Fruit fly (Drosophila melanogaster) whole organism: ENCODE results near the gene kon.

ENCODE experiments used
- pan ChIP-seq: fragments of >200 bp; optimal IDR thresholded peaks from 2 replicates; lab custom pipeline; 2017
- usp ChIP-seq: fragments of >200 bp; optimal IDR thresholded peaks from 2 replicates; lab custom pipeline; 2017; ENCODE audit warnings: missing biosample characterization, missing genetic modification characterization, mixed read lengths

DNA sequence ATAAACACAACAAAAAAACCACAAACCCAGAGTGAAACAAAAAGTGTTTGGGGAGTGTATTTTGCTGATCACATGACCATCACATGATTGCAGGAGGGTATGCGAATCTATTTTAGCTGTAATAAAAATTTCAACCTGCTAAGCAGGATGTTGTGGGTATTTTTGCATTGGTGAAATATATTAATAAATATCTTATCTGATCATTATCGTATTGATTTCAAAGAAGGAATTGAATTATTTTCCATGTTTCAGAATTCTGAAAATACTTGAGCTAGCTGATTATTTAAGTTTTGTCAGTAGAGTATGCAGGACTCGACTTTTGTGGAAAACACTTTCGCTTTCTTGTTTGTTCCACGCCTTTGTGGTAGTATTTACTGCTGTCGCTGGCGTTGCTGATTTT lies 19.2 kb upstream of the kon start:
- TF ChIP-seq pan (lab: Kevin White, UChicago) (no peak), usp (GFP tag; lab: Kevin White, UChicago) (no peak)
